Fruit fly (Drosophila melanogaster): ENCODE results near the gene Lgr4.

Lgr4 gene

dm6 chrX:13131063-13131773 is 57.7 kb downstream of the Lgr4 start (continued):
- TF ChIP-seq CG6765 (GFP tag; optimal IDR thresholded peaks at IDR 0.05), result peak; percentile 97
- TF ChIP-seq knrl (GFP tag; IDR thresholded peaks at IDR 0.05; ENCODE audit: partially characterized antibody), result peak; percentile 48; the same call in 1 of the 3 replicates
- TF ChIP-seq CG13287 (GFP tag; IDR thresholded peaks at IDR 0.05; ENCODE audit: partially characterized antibody), result peak; percentile 64; the same call in 1 of the 2 replicates
- peak; percentile 99 for TF ChIP-seq CG10366 (GFP tag; IDR thresholded peaks at IDR 0.05)
- TF ChIP-seq tio (GFP tag; optimal IDR thresholded peaks at IDR 0.05), result peak; percentile 97
- peak; percentile 99 for TF ChIP-seq sob (GFP tag; IDR thresholded peaks at IDR 0.05)
- TF ChIP-seq danr (GFP tag; IDR thresholded peaks at IDR 0.05), result peak; percentile 98
- TF ChIP-seq CG7745 (tag; optimal IDR thresholded peaks at IDR 0.05), result peak; percentile 72
- peak; percentile 98 for TF ChIP-seq ap (GFP tag; IDR thresholded peaks at IDR 0.05)
- TF ChIP-seq Hmr (GFP tag; optimal IDR thresholded peaks at IDR 0.05), result peak; percentile 100
- TF ChIP-seq CG15073 (GFP tag; optimal IDR thresholded peaks at IDR 0.05), result peak; percentile 87
- TF ChIP-seq row (GFP tag; IDR thresholded peaks at IDR 0.05), result peak; percentile 100
- peak; percentile 100 for TF ChIP-seq vvl (GFP tag; IDR thresholded peaks at IDR 0.05)
- peak; percentile 98 for TF ChIP-seq nau (GFP tag; optimal IDR thresholded peaks at IDR 0.05)
- peak; percentile 99 for TF ChIP-seq CHES-1-like (GFP tag; optimal IDR thresholded peaks at IDR 0.05)
- TF ChIP-seq CG6272 (GFP tag; IDR thresholded peaks at IDR 0.05), result peak; percentile 99
- TF ChIP-seq dmrt99B (tag; optimal IDR thresholded peaks at IDR 0.05), result peak; percentile 99
- TF ChIP-seq Hr3 (GFP tag; optimal IDR thresholded peaks at IDR 0.05), result peak; percentile 98
- peak; percentile 97 for TF ChIP-seq fd96Cb (tag; optimal IDR thresholded peaks at IDR 0.05)
- peak; percentile 92 for TF ChIP-seq CG8359 (GFP tag; optimal IDR thresholded peaks at IDR 0.05; ENCODE audit: borderline replicate concordance)
- TF ChIP-seq ind (GFP tag; optimal IDR thresholded peaks at IDR 0.05), result peak; percentile 100
- TF ChIP-seq CG9932 (GFP tag; IDR thresholded peaks at IDR 0.05), result peak; percentile 100
- no peak for TF ChIP-seq usp (GFP tag; optimal IDR thresholded peaks at IDR 0.05)
- peak; percentile 98 for TF ChIP-seq Hey (tag; optimal IDR thresholded peaks at IDR 0.05)
- TF ChIP-seq NFAT (GFP tag; IDR thresholded peaks at IDR 0.05), result peak; percentile 99
- TF ChIP-seq repo (GFP tag; optimal IDR thresholded peaks at IDR 0.05), result peak; percentile 99
- peak; percentile 82 for TF ChIP-seq Deaf1 (tag; optimal IDR thresholded peaks at IDR 0.05)
- TF ChIP-seq CG2116 (GFP tag; optimal IDR thresholded peaks at IDR 0.05), result peak; percentile 85
- peak; percentile 96 to 98 for TF ChIP-seq Trl (optimal IDR thresholded peaks at IDR 0.05)
- peak; percentile 99 for TF ChIP-seq Trl (GFP tag; optimal IDR thresholded peaks at IDR 0.05)
- peak; percentile 99 for TF ChIP-seq maf-S (GFP tag; optimal IDR thresholded peaks at IDR 0.05)
- TF ChIP-seq Vsx1 (GFP tag; optimal IDR thresholded peaks at IDR 0.05), result peak; percentile 94
- TF ChIP-seq CG12659 (GFP tag; optimal IDR thresholded peaks at IDR 0.05), result peak; percentile 99
- peak; percentile 99 for TF ChIP-seq CG30403 (GFP tag; optimal IDR thresholded peaks at IDR 0.05)
- peak; percentile 99 for TF ChIP-seq ems (GFP tag; optimal IDR thresholded peaks at IDR 0.05)
- peak; percentile 98 for TF ChIP-seq CG9727 (GFP tag; optimal IDR thresholded peaks at IDR 0.05)
- peak; percentile 96 for TF ChIP-seq kah (GFP tag; optimal IDR thresholded peaks at IDR 0.05)
- TF ChIP-seq Fer3 (tag; optimal IDR thresholded peaks at IDR 0.05), result peak; percentile 98
- peak; percentile 100 for TF ChIP-seq lilli (GFP tag; optimal IDR thresholded peaks at IDR 0.05)
- peak; percentile 98 for TF ChIP-seq CG32767 (GFP tag; IDR thresholded peaks at IDR 0.05)
- TF ChIP-seq CG12942 (GFP tag; optimal IDR thresholded peaks at IDR 0.05), result peak; percentile 99
- TF ChIP-seq al (GFP tag; IDR thresholded peaks at IDR 0.05), result peak; percentile 99
- TF ChIP-seq stwl (tag; optimal IDR thresholded peaks at IDR 0.05), result peak; percentile 6
- peak; percentile 98 for TF ChIP-seq ro (GFP tag; IDR thresholded peaks at IDR 0.05)
- peak; percentile 97 for TF ChIP-seq CG31441 (GFP tag; IDR thresholded peaks at IDR 0.05)
- TF ChIP-seq ac (GFP tag; optimal IDR thresholded peaks at IDR 0.05), result peak; percentile 89
- TF ChIP-seq wek (GFP tag; optimal IDR thresholded peaks at IDR 0.05), result peak; percentile 96
- peak; percentile 97 for TF ChIP-seq aop (GFP tag; IDR thresholded peaks at IDR 0.05)
- TF ChIP-seq E2f1 (GFP tag; IDR thresholded peaks at IDR 0.05), result peak; percentile 99
- TF ChIP-seq CG3838 (GFP tag; optimal IDR thresholded peaks at IDR 0.05), result peak; percentile 97

Measured in whole organism, embryonic.